Worm (Caenorhabditis elegans) whole organism, young adult: Measurements from ENCODE around the gene Y66H1A.5.

ENCODE experiments used
- B0035.1 ChIP-seq: sonication (generic microtip); optimal IDR thresholded peaks from 2 replicates; lab custom pipeline; 2016; ENCODE audit warnings: missing genetic modification characterization, mild to moderate bottlenecking, missing compliant biosample characterization, missing genotype, missing genetic modification reagents
- D2030.7 ChIP-seq: fragments of 200-800 bp; sonication (Bioruptor generic); IDR thresholded peaks from 2 replicates; pipeline ENCODE4 v1.3.6; 2022; ENCODE audit warnings: missing genetic modification reagents, missing genetic modification characterization, missing compliant biosample characterization
- F10E7.11 ChIP-seq: sonication (generic microtip); optimal IDR thresholded peaks from 2 replicates; lab custom pipeline; 2017; ENCODE audit warnings: mild to moderate bottlenecking, missing genetic modification characterization, moderate library complexity, missing compliant biosample characterization
- F23B12.7 ChIP-seq: sonication (generic microtip); optimal IDR thresholded peaks from 2 replicates; lab custom pipeline; 2017; ENCODE audit warnings: missing genetic modification characterization, mild to moderate bottlenecking, missing compliant biosample characterization, antibody characterized with exemption, moderate library complexity; ENCODE audit not compliant: insufficient read depth
- F37B4.10 ChIP-seq: fragments of 200-800 bp; sonication (Bioruptor generic); IDR thresholded peaks from 2 replicates; pipeline ENCODE4 v1.3.6; 2022; ENCODE audit warnings: missing genetic modification characterization, missing compliant biosample characterization
- K11D2.4 ChIP-seq: fragments of 200-800 bp; sonication (Bioruptor generic); IDR thresholded peaks from 2 replicates; pipeline ENCODE4 v1.3.6; 2022; ENCODE audit warnings: missing genetic modification reagents, missing genetic modification characterization, missing compliant biosample characterization
- K12H6.12 ChIP-seq: fragments of 200-800 bp; sonication (Bioruptor generic); optimal IDR thresholded peaks from 2 replicates; lab custom pipeline; 2018; ENCODE audit warnings: mild to moderate bottlenecking, missing genetic modification characterization, missing compliant biosample characterization
- aptf-3 ChIP-seq: fragments of 200-800 bp; sonication (Bioruptor generic); IDR thresholded peaks from 2 replicates; pipeline ENCODE4 v1.3.6; 2022; ENCODE audit warnings: missing genetic modification characterization, missing compliant biosample characterization
- ceh-40 ChIP-seq: fragments of 200-800 bp; sonication (Bioruptor generic); IDR thresholded peaks from 2 replicates; pipeline ENCODE4 v1.3.6; 2022; ENCODE audit warnings: missing genetic modification characterization, missing compliant biosample characterization
- ceh-91 ChIP-seq: fragments of 200-800 bp; sonication (Bioruptor generic); IDR thresholded peaks from 2 replicates; pipeline ENCODE4 v1.3.6; 2022; ENCODE audit warnings: missing genetic modification reagents, missing genetic modification characterization, missing compliant biosample characterization
- dox-1 ChIP-seq: fragments of 200-800 bp; sonication (Bioruptor generic); IDR thresholded peaks from 2 replicates; pipeline ENCODE4 v1.3.6; 2022; ENCODE audit warnings: missing genetic modification reagents, missing genetic modification characterization, missing compliant biosample characterization
- egl-44 ChIP-seq: fragments of 200-800 bp; sonication (Bioruptor generic); IDR thresholded peaks from 2 replicates; pipeline ENCODE4 v1.3.6; 2022; ENCODE audit warnings: missing genetic modification reagents, missing genetic modification characterization, missing compliant biosample characterization
- egrh-3 ChIP-seq: fragments of 200-800 bp; sonication (Bioruptor generic); IDR thresholded peaks from 2 replicates; pipeline ENCODE4 v1.3.6; 2022; ENCODE audit warnings: missing genetic modification reagents, missing genetic modification characterization, missing compliant biosample characterization
- fkh-3 ChIP-seq: sonication (generic microtip); optimal IDR thresholded peaks from 2 replicates; lab custom pipeline; 2016; ENCODE audit warnings: mild to moderate bottlenecking, missing genetic modification characterization, missing compliant biosample characterization
- gei-17 ChIP-seq: fragments of 200-800 bp; sonication (Bioruptor generic); optimal IDR thresholded peaks from 2 replicates; lab custom pipeline; 2018; ENCODE audit warnings: mild to moderate bottlenecking, missing genetic modification characterization, missing compliant biosample characterization
- hlh-26 ChIP-seq: fragments of 200-800 bp; sonication (Bioruptor generic); conservative IDR thresholded peaks from 2 replicates; pipeline ENCODE4 v1.3.6; 2022; ENCODE audit warnings: missing genetic modification reagents, missing genetic modification characterization, missing compliant biosample characterization
- lin-40 ChIP-seq: sonication (generic microtip); optimal IDR thresholded peaks from 2 replicates; lab custom pipeline; 2016; ENCODE audit warnings: missing genetic modification characterization, mild to moderate bottlenecking, missing compliant biosample characterization, missing genotype, missing genetic modification reagents
- lin-54 ChIP-seq: fragments of 200-800 bp; sonication (Bioruptor generic); optimal IDR thresholded peaks from 2 replicates; lab custom pipeline; 2018; ENCODE audit warnings: mild to moderate bottlenecking, missing genetic modification characterization, missing compliant biosample characterization
- lsl-1 ChIP-seq: fragments of 200-800 bp; sonication (Bioruptor generic); optimal IDR thresholded peaks from 2 replicates; lab custom pipeline; 2018; ENCODE audit warnings: mild to moderate bottlenecking, missing genetic modification characterization, moderate library complexity, missing compliant biosample characterization
- madf-10 ChIP-seq: sonication (generic microtip); optimal IDR thresholded peaks from 2 replicates; lab custom pipeline; 2016; ENCODE audit warnings: mild to moderate bottlenecking, missing genetic modification characterization, missing compliant biosample characterization
- madf-3 ChIP-seq: fragments of 200-800 bp; sonication (Bioruptor generic); IDR thresholded peaks from 2 replicates; pipeline ENCODE4 v1.3.6; 2022; ENCODE audit warnings: missing genetic modification reagents, missing genetic modification characterization, missing compliant biosample characterization
- madf-8 ChIP-seq: fragments of 200-800 bp; sonication (Bioruptor generic); conservative IDR thresholded peaks from 2 replicates; pipeline ENCODE4 v1.3.6; 2022; ENCODE audit warnings: missing genetic modification reagents, missing genetic modification characterization, missing compliant biosample characterization
- mcd-1 ChIP-seq: fragments of 200-800 bp; sonication (Bioruptor generic); IDR thresholded peaks from 2 replicates; pipeline ENCODE4 v1.3.6; 2022; ENCODE audit warnings: missing genetic modification reagents, missing genetic modification characterization, missing compliant biosample characterization
- mes-4 ChIP-seq: sonication (generic microtip); optimal IDR thresholded peaks from 2 replicates; lab custom pipeline; 2016; ENCODE audit warnings: missing genotype, missing genetic modification characterization, missing compliant biosample characterization
- nfya-1 ChIP-seq: sonication (generic microtip); optimal IDR thresholded peaks from 2 replicates; lab custom pipeline; 2017; ENCODE audit warnings: antibody characterized with exemption, missing compliant biosample characterization, missing genetic modification characterization, borderline replicate concordance; ENCODE audit not compliant: insufficient read depth
- nhr-120 ChIP-seq: fragments of 200-800 bp; sonication (Bioruptor generic); IDR thresholded peaks from 2 replicates; pipeline ENCODE4 v1.3.6; 2022; ENCODE audit warnings: missing genetic modification characterization, missing compliant biosample characterization
- nhr-179 ChIP-seq: sonication (generic microtip); optimal IDR thresholded peaks from 2 replicates; lab custom pipeline; 2016; ENCODE audit warnings: mild to moderate bottlenecking, missing genetic modification characterization, missing compliant biosample characterization
- pha-4 ChIP-seq: fragments of 150-350 bp; sonication (generic microtip); optimal IDR thresholded peaks from 2 replicates; lab custom pipeline; 2014; ENCODE audit warnings: missing biosample characterization, missing genetic modification reagents, missing genetic modification characterization
- rec-8 ChIP-seq, 2 experiments: sonication (generic microtip); optimal IDR thresholded peaks; 2 replicates each; lab custom pipeline; 2016; ENCODE audit warnings: mild to moderate bottlenecking in 2 of 2, missing genetic modification characterization in 2 of 2, missing genetic modification reagents in 2 of 2, missing genotype in 2 of 2, missing biosample characterization in 1 of 2, missing compliant biosample characterization in 1 of 2, moderate library complexity in 1 of 2
- repo-1 ChIP-seq: sonication (generic microtip); optimal IDR thresholded peaks from 2 replicates; lab custom pipeline; 2017; ENCODE audit warnings: mild to moderate bottlenecking, missing genetic modification characterization, missing compliant biosample characterization
- snpc-1.1 ChIP-seq: sonication (generic microtip); optimal IDR thresholded peaks from 2 replicates; lab custom pipeline; 2017; ENCODE audit warnings: missing genetic modification characterization, mild to moderate bottlenecking, missing compliant biosample characterization, antibody characterized with exemption, moderate library complexity, missing genotype, missing genetic modification reagents; ENCODE audit not compliant: insufficient read depth
- snpc-1.3 ChIP-seq: sonication (generic microtip); optimal IDR thresholded peaks from 2 replicates; lab custom pipeline; 2017; ENCODE audit warnings: missing genetic modification characterization, mild to moderate bottlenecking, missing compliant biosample characterization, antibody characterized with exemption, moderate library complexity, missing genotype, missing genetic modification reagents; ENCODE audit not compliant: insufficient read depth
- snpc-4 ChIP-seq, 5 experiments: fragments of 150-350 bp in 1 of 5; sonication (generic microtip) in 4 of 5; optimal IDR thresholded peaks; 2 replicates each; lab custom pipeline; 2014 to 2018; ENCODE audit warnings: missing genetic modification characterization in 5 of 5, missing biosample characterization in 3 of 5, antibody characterized with exemption in 2 of 5, mild to moderate bottlenecking in 2 of 5, missing compliant biosample characterization in 2 of 5, missing genotype in 2 of 5, moderate library complexity in 2 of 5, missing genetic modification reagents in 1 of 5
- unc-130 ChIP-seq: sonication (generic microtip); optimal IDR thresholded peaks from 2 replicates; lab custom pipeline; 2016; ENCODE audit warnings: missing genetic modification reagents, missing genetic modification characterization, missing compliant biosample characterization
- zfh-2 ChIP-seq: fragments of 200-800 bp; sonication (Bioruptor generic); conservative IDR thresholded peaks from 2 replicates; pipeline ENCODE4 v1.3.6; 2022; ENCODE audit warnings: missing genetic modification reagents, missing genetic modification characterization, missing compliant biosample characterization
- ztf-22 ChIP-seq: fragments of 200-800 bp; sonication (Bioruptor generic); optimal IDR thresholded peaks from 2 replicates; lab custom pipeline; 2018; ENCODE audit warnings: mild to moderate bottlenecking, missing genetic modification characterization, moderate library complexity, missing compliant biosample characterization
- ztf-28 ChIP-seq: fragments of 200-800 bp; sonication (Bioruptor generic); IDR thresholded peaks from 2 replicates; pipeline ENCODE4 v1.3.6; 2022; ENCODE audit warnings: missing genetic modification reagents, missing genetic modification characterization, missing compliant biosample characterization

The Y66H1A.5 gene

DNA sequence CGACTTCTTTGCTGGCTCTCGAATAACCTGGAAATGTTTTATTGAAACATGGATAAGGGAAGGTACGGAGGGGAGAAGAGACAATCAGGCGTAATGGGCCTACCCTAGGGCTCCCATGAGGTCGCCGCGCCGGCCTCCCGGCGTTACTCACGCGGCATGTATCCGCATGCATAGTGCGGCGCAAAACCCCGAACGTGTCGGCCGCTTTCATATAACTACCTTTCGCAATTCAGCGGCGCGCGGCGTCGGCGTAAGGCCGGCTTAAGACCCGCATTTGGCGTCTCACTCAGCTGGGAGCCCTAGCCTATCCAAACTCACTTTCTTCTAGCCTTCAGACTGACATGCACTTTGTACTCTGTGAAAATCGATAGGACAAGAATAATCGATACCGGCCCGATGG lies 33.1 kb upstream of the Y66H1A.5 start:
- TF ChIP-seq pha-4 (tag; lab: Kevin White, UChicago) (no peak), dox-1 (GFP tag; lab: Robert Waterston, UW) (no peak), ztf-28 (GFP tag; lab: Robert Waterston, UW) (0 out of 2 replicates have a peak, but pooled peaks have one; percentile 43), K11D2.4 (GFP tag; lab: Robert Waterston, UW) (0 out of 2 replicates have a peak, but pooled peaks have one; percentile 50), zfh-2 (GFP tag; lab: Robert Waterston, UW) (peak; percentile 80), egrh-3 (no peak; the same call in 1 of the 2 replicates), snpc-4 (GFP tag; optimal IDR thresholded peaks at IDR 0.05; lab: Kevin White, UChicago) (no peak), snpc-4 (tag; optimal IDR thresholded peaks at IDR 0.05; lab: Kevin White, UChicago) (peak in 3 of 4 experiments; percentile 6 to 82 (median 38)), snpc-1.1 (tag; lab: Kevin White, UChicago) (peak; percentile 56), B0035.1 (tag; lab: Kevin White, UChicago) (no peak), snpc-1.3 (tag; lab: Kevin White, UChicago) (no peak), nfya-1 (tag; lab: Kevin White, UChicago) (no peak)

DNA sequence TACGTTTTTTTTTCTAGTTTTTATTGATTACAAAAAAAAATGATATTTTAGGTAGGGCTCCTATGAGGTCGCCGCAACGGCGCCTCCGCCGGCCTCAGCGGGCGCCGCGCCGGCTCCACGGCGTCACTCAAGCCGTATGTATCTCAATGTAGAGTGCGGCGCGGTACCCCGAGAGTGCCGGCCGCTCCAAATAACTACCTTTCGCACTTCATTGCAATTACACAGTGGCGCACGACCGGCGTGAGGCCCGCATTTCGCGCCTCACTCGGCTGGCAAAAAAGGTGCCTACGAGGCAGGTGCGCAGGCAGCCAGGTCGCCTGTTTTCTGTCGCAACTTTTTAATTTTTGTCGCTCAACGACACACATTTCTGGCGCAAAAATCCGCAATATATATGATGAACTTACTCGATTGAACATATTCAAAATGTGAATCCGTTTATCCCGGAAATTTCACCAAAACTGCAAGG lies 31.7 kb upstream of the Y66H1A.5 start, which contains the start of gene M04G7.2:
Gene M04G7.2, minus strand, starts transcription at position 416 of the 466 bp plus-strand sequence.
- TF ChIP-seq ztf-28 (GFP tag; lab: Robert Waterston, UW): 0 out of 2 replicates have a peak, but pooled peaks have one; percentile 70
- no peak for TF ChIP-seq unc-130 (GFP tag; lab: Kevin White, UChicago)
- TF ChIP-seq lsl-1 (GFP tag; lab: Kevin White, UChicago): no peak
- TF ChIP-seq egrh-3: peak; percentile 26; the same call in 1 of the 2 replicates
- peak; percentile 85 for TF ChIP-seq zfh-2 (GFP tag; lab: Robert Waterston, UW)
- no peak for TF ChIP-seq ceh-40
- TF ChIP-seq nhr-120 (GFP tag; lab: Robert Waterston, UW): 0 out of 2 replicates have a peak, but pooled peaks have one; percentile 11
- peak; percentile 53; the same call in 1 of the 2 replicates for TF ChIP-seq K11D2.4 (GFP tag; lab: Robert Waterston, UW)
- 0 out of 2 replicates have a peak, but pooled peaks have one; percentile 27 for TF ChIP-seq madf-3
- 0 out of 2 replicates have a peak, but pooled peaks have one; percentile 32 for TF ChIP-seq mcd-1 (GFP tag; lab: Robert Waterston, UW)

DNA sequence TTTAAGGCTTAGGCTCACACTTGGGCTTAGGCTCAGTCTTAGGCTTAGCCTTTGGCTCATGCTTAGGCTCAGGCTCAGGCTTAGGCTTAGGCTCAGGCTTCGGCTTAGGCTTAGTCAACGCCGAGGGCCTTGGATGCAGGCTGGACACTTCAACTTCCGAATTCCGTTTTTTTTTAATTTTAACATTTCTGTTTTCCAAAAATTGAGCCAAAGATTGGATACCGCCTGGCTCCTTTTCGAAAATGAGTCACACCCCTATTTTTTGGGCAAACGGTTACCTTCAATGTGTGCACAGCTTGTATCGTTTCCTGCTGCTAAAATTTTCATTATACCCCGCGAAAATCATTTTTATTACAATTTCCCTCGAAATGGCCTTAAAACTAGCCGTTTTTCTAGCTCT lies 26.6 kb upstream of the Y66H1A.5 start, which contains the start of gene M04G7.1:
Gene M04G7.1, plus strand, starts transcription at position 301 of the 400 bp plus-strand sequence.
- TF ChIP-seq egl-44 (GFP tag; lab: Robert Waterston, UW) (no peak), fkh-3 (tag; lab: Kevin White, UChicago) (no peak), gei-17 (GFP tag; lab: Kevin White, UChicago) (no peak), D2030.7 (GFP tag; lab: Robert Waterston, UW) (no peak), nhr-120 (GFP tag; lab: Robert Waterston, UW) (no peak), K11D2.4 (GFP tag; lab: Robert Waterston, UW) (no peak), nhr-179 (tag; lab: Kevin White, UChicago) (no peak), lin-40 (no peak), madf-10 (tag; lab: Kevin White, UChicago) (no peak), ceh-91 (GFP tag; lab: Robert Waterston, UW) (no peak), repo-1 (tag; lab: Kevin White, UChicago) (no peak), aptf-3 (GFP tag; lab: Robert Waterston, UW) (no peak)

DNA sequence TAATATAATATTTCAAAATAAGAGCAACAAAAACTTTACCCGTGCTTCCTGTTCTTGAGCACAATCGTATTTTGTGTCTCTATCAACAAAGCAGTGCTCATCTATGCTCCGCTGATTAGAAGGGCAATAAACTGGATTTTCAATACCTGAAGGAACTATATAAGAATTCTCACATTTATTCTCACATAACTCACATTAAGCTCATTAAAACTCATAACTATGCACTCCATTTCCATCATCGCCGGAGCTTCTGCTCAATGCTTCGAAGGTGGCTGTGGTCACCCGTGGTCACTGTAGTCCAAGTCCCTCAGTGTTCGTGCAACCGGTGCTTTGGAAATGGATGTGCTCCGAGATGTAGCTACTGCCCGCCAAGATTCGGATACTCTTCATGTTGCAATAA lies 25.9 kb upstream of the Y66H1A.5 start, which contains the start of the genes Y66H1A.8 and M04G7.5:
Gene Y66H1A.8, minus strand, starts transcription at position 101 of the 400 bp plus-strand sequence.
Gene M04G7.5, plus strand, starts transcription at position 258 of the 400 bp plus-strand sequence.
- TF ChIP-seq mes-4 (tag; lab: Kevin White, UChicago): no peak
- TF ChIP-seq nfya-1 (tag; lab: Kevin White, UChicago): no peak
- TF ChIP-seq hlh-26 (GFP tag; lab: Robert Waterston, UW): no peak
- TF ChIP-seq F10E7.11 (tag; lab: Kevin White, UChicago): no peak
- TF ChIP-seq F23B12.7 (tag; lab: Kevin White, UChicago): no peak
- no peak for TF ChIP-seq lin-54 (GFP tag; lab: Kevin White, UChicago)
- TF ChIP-seq K12H6.12 (tag; lab: Kevin White, UChicago): no peak
- TF ChIP-seq pha-4 (tag; lab: Kevin White, UChicago): no peak
- TF ChIP-seq rec-8 (tag; optimal IDR thresholded peaks at IDR 0.05; lab: Kevin White, UChicago): no peak
- TF ChIP-seq F37B4.10 (GFP tag; lab: Robert Waterston, UW): no peak
- TF ChIP-seq fkh-3 (tag; lab: Kevin White, UChicago): no peak
- no peak for TF ChIP-seq ztf-22 (GFP tag; lab: Kevin White, UChicago)
- no peak for TF ChIP-seq madf-8
